Worm (Caenorhabditis elegans) whole organism, L3 larva: ENCODE data around the gene EGAP4.1.
A peak's percentile ranks its signal among the peaks of the same experiment; 100 is the strongest.

Source experiments
- R02D3.7 ChIP-seq: fragments of 150-350 bp; optimal IDR thresholded peaks from 2 replicates; lab custom pipeline; 2014; ENCODE audit warnings: missing biosample characterization, missing genetic modification characterization
- aly-2 ChIP-seq: fragments of 150-350 bp; optimal IDR thresholded peaks from 2 replicates; lab custom pipeline; 2014; ENCODE audit warnings: missing biosample characterization, missing genetic modification characterization
- ama-1 ChIP-seq: fragments of 150-350 bp; optimal IDR thresholded peaks from 2 replicates; lab custom pipeline; 2018
- ceh-16 ChIP-seq: sonication (generic microtip); optimal IDR thresholded peaks from 2 replicates; lab custom pipeline; 2017; ENCODE audit warnings: missing biosample characterization, missing genetic modification characterization
- ceh-28 ChIP-seq: fragments of 150-350 bp; optimal IDR thresholded peaks from 2 replicates; lab custom pipeline; 2014; ENCODE audit warnings: missing biosample characterization, missing genetic modification reagents, missing genetic modification characterization
- ceh-82 ChIP-seq: fragments of 150-350 bp; optimal IDR thresholded peaks from 2 replicates; lab custom pipeline; 2014; ENCODE audit warnings: missing biosample characterization, missing genetic modification characterization
- ceh-9 ChIP-seq: sonication (generic microtip); optimal IDR thresholded peaks from 2 replicates; lab custom pipeline; 2018; ENCODE audit warnings: missing biosample characterization, missing genetic modification characterization
- daf-12 ChIP-seq: fragments of 150-350 bp; optimal IDR thresholded peaks from 2 replicates; lab custom pipeline; 2014; ENCODE audit warnings: missing biosample characterization, missing genetic modification reagents, missing genetic modification characterization
- elt-2 ChIP-seq: sonication (generic microtip); optimal IDR thresholded peaks from 2 replicates; lab custom pipeline; 2016; ENCODE audit warnings: missing genetic modification reagents, mild to moderate bottlenecking, missing genetic modification characterization, missing compliant biosample characterization
- fkh-2 ChIP-seq: fragments of 150-350 bp; optimal IDR thresholded peaks from 2 replicates; lab custom pipeline; 2014; ENCODE audit warnings: missing biosample characterization, missing genetic modification reagents, missing genetic modification characterization
- hmg-11 ChIP-seq: sonication (generic microtip); optimal IDR thresholded peaks from 2 replicates; lab custom pipeline; 2016; ENCODE audit warnings: missing genetic modification characterization, missing compliant biosample characterization
- lin-15B ChIP-seq: fragments of 150-350 bp; optimal IDR thresholded peaks from 2 replicates; lab custom pipeline; 2014; ENCODE audit warnings: missing biosample characterization, missing genetic modification characterization
- lsy-12 ChIP-seq: sonication (generic microtip); optimal IDR thresholded peaks from 2 replicates; lab custom pipeline; 2016; ENCODE audit warnings: mild to moderate bottlenecking, missing genetic modification characterization, missing compliant biosample characterization
- mdl-1 ChIP-seq: fragments of 150-350 bp; optimal IDR thresholded peaks from 2 replicates; lab custom pipeline; 2014; ENCODE audit warnings: missing biosample characterization, missing genetic modification characterization
- nfya-1 ChIP-seq: sonication (generic microtip); optimal IDR thresholded peaks from 2 replicates; lab custom pipeline; 2017; ENCODE audit warnings: missing genetic modification characterization, mild to moderate bottlenecking, missing compliant biosample characterization, antibody characterized with exemption, moderate library complexity; ENCODE audit not compliant: insufficient read depth
- nhr-11 ChIP-seq: fragments of 150-350 bp; optimal IDR thresholded peaks from 2 replicates; lab custom pipeline; 2014; ENCODE audit warnings: missing biosample characterization, missing genetic modification characterization
- nhr-23 ChIP-seq: fragments of 150-350 bp; optimal IDR thresholded peaks from 2 replicates; lab custom pipeline; 2014; ENCODE audit warnings: missing biosample characterization, missing genetic modification reagents, missing genetic modification characterization
- nhr-25 ChIP-seq: sonication (generic microtip); optimal IDR thresholded peaks from 2 replicates; lab custom pipeline; 2017; ENCODE audit warnings: missing biosample characterization, missing genetic modification characterization
- nhr-43 ChIP-seq: sonication (generic microtip); optimal IDR thresholded peaks from 2 replicates; lab custom pipeline; 2016; ENCODE audit warnings: mild to moderate bottlenecking, missing genetic modification characterization, missing compliant biosample characterization; ENCODE audit not compliant: poor library complexity, severe bottlenecking
- nhr-76 ChIP-seq: fragments of 150-350 bp; sonication (generic microtip); optimal IDR thresholded peaks from 5 replicates; lab custom pipeline; 2014; ENCODE audit warnings: missing biosample characterization, missing genetic modification characterization
- pha-4 ChIP-seq: fragments of 150-350 bp; optimal IDR thresholded peaks from 2 replicates; lab custom pipeline; 2014; ENCODE audit warnings: missing biosample characterization, missing genetic modification reagents, missing genetic modification characterization
- pqm-1 ChIP-seq: fragments of 150-350 bp; optimal IDR thresholded peaks from 2 replicates; lab custom pipeline; 2017; ENCODE audit warnings: missing biosample characterization, missing genetic modification characterization, inconsistent platforms
- skn-1 ChIP-seq: fragments of 150-350 bp; optimal IDR thresholded peaks from 2 replicates; lab custom pipeline; 2014; ENCODE audit warnings: missing biosample characterization, missing genetic modification characterization
- snpc-4 ChIP-seq: fragments of 150-350 bp; optimal IDR thresholded peaks from 2 replicates; lab custom pipeline; 2014; ENCODE audit warnings: missing biosample characterization, missing genetic modification characterization
- tbx-2 ChIP-seq: sonication (generic microtip); optimal IDR thresholded peaks from 2 replicates; lab custom pipeline; 2016; ENCODE audit warnings: mild to moderate bottlenecking, missing genetic modification characterization, missing compliant biosample characterization
- unc-39 ChIP-seq: sonication (generic microtip); optimal IDR thresholded peaks from 4 replicates; lab custom pipeline; 2017; ENCODE audit warnings: missing biosample characterization, missing genetic modification characterization
- unc-62 ChIP-seq: fragments of 150-350 bp; sonication (generic microtip); optimal IDR thresholded peaks from 4 replicates; lab custom pipeline; 2014; ENCODE audit warnings: missing biosample characterization, missing genetic modification reagents, missing genetic modification characterization
- zag-1 ChIP-seq: fragments of 150-350 bp; optimal IDR thresholded peaks from 2 replicates; lab custom pipeline; 2014; ENCODE audit warnings: missing biosample characterization, missing genetic modification characterization
- ztf-11 ChIP-seq: fragments of 150-350 bp; optimal IDR thresholded peaks from 2 replicates; lab custom pipeline; 2014; ENCODE audit warnings: missing biosample characterization, missing genetic modification characterization
- ztf-4 ChIP-seq: fragments of 150-350 bp; optimal IDR thresholded peaks from 2 replicates; lab custom pipeline; 2014; ENCODE audit warnings: missing biosample characterization, missing genetic modification characterization

Gene EGAP4.1

DNA sequence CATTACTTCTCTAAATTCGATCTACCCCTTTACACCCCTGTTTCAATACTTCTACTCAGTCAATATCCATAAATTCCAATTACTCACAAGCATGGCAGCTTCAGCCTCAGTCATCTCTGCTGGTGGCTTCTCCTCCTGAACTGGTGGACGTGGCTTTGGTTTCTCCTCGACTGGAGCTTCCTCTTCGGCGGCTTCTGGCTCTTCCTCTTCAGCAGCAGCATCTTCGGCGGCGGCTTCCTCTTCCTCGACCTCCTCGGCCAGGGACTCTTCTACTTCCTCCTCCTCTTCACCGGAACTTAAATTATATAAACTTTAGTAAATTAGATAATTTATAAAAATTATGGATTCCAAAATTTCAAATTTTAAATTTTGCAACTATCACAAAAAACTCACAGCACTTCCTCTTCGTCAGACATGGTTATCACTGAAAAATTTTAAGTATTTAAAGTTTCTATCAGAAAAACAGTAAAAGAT lies 4.0 kb downstream of the EGAP4.1 start, which contains the start of gene tnt-2:
TSS of gene tnt-2 (minus strand) at position 424 of the 474 bp plus-strand sequence.
- no peak for TF ChIP-seq ceh-82 (tag; lab: Kevin White, UChicago)
- TF ChIP-seq pha-4 = no peak
- no peak for TF ChIP-seq nhr-76 (tag; lab: Kevin White, UChicago)
- TF ChIP-seq tbx-2 (tag; lab: Kevin White, UChicago) = no peak
- no peak for TF ChIP-seq R02D3.7 (tag; lab: Kevin White, UChicago)
- no peak for TF ChIP-seq skn-1 (tag; lab: Kevin White, UChicago)
- TF ChIP-seq ztf-4 (tag; lab: Kevin White, UChicago) = no peak
- TF ChIP-seq aly-2 (tag; lab: Kevin White, UChicago) = no peak
- TF ChIP-seq snpc-4 (tag; lab: Kevin White, UChicago) = no peak
- TF ChIP-seq ztf-11 (tag; lab: Kevin White, UChicago) = no peak
- no peak for TF ChIP-seq daf-12 (tag; lab: Kevin White, UChicago)
- TF ChIP-seq nhr-23 (tag; lab: Kevin White, UChicago) = no peak
- TF ChIP-seq nhr-11 = no peak
- no peak for TF ChIP-seq fkh-2
- no peak for TF ChIP-seq zag-1 (tag; lab: Kevin White, UChicago)
- TF ChIP-seq lin-15B (tag; lab: Kevin White, UChicago) = no peak
- TF ChIP-seq ama-1 (lab: Kevin White, UChicago) = no peak
- TF ChIP-seq nhr-25 (tag; lab: Kevin White, UChicago) = no peak
- TF ChIP-seq unc-62 (GFP tag; lab: Kevin White, UChicago) = no peak
- no peak for TF ChIP-seq lsy-12 (tag; lab: Kevin White, UChicago)
- TF ChIP-seq, all 47 proteins: peak for 0

DNA sequence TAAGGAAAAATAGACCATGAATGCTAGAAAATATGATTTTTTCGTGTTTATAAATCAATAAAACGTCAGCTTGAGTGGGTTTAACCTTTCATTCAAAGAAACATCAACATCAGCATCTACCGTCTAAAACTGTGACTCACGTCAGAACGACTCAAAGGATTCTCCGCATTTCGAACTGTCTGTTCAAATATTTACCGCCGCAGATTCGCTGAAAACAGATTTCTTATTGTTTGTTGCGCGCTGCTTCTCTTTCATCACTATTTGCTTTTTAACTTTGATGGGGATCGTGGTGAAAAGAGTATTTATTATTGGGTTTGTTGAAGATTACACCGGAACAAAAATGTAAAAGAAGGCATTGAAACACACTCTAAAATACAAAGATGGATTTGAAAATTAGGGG lies 5.9 kb downstream of the EGAP4.1 start:
- no peak for TF ChIP-seq nhr-43 (tag; lab: Kevin White, UChicago)
- TF ChIP-seq pha-4 = peak; percentile 91

DNA sequence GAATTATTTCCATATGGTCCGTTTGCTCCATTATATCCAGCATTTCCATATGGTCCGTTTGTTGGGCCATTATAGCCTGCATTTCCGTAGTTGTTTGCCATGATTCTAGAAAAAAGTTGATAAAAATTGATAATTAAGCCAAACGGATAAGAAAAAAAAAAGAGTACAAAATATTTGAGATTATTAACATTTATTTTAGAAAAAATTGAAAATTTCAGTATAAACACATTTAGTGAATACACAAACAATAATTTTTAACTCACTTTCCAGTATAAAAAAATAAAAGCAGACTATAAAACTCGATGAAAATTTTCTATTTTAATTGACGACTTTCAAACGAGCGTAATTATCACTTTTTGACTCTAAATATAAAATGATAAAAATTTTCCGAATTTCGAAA lies 6.5 kb downstream of the EGAP4.1 start, which contains the start of gene F53A9.9:
TSS of gene F53A9.9 (minus strand) at position 101 of the 400 bp plus-strand sequence.
- no peak for TF ChIP-seq mdl-1 (tag; lab: Kevin White, UChicago)
- TF ChIP-seq pqm-1 (tag; lab: Kevin White, UChicago) = no peak

DNA sequence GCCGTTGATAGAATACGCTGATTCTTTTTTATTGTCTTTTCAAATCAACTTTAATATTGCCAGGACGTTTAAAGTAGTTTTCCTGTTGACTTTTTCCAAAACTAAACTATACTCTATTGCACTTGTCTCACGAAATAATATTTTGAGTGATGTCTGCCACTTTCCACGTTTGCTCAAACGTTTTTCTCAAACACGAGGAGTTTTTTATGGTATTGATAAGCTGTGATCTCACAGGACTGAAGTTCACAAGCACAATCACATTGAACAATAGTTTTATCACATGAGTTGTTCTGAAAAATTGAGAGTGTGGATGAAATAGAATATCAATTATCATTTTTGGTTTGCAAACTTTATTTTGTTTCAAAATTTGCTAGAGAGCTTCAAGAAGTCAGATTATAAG lies 7.3 kb downstream of the EGAP4.1 start:
- no peak for TF ChIP-seq hmg-11 (tag; lab: Kevin White, UChicago)
- TF ChIP-seq unc-39 (tag; lab: Kevin White, UChicago) = no peak
- no peak for TF ChIP-seq nhr-43 (tag; lab: Kevin White, UChicago)
- TF ChIP-seq pqm-1 (tag; lab: Kevin White, UChicago) = peak; percentile 13
- TF ChIP-seq mdl-1 (tag; lab: Kevin White, UChicago) = no peak
- TF ChIP-seq nfya-1 (tag; lab: Kevin White, UChicago) = no peak
- no peak for TF ChIP-seq lsy-12 (tag; lab: Kevin White, UChicago)
- TF ChIP-seq ceh-9 (tag; lab: Kevin White, UChicago) = no peak
- no peak for TF ChIP-seq ceh-16 (tag; lab: Kevin White, UChicago)
- no peak for TF ChIP-seq nhr-23 (tag; lab: Kevin White, UChicago)
- no peak for TF ChIP-seq daf-12 (tag; lab: Kevin White, UChicago)
- TF ChIP-seq elt-2 (tag; lab: Kevin White, UChicago) = peak; percentile 78
- TF ChIP-seq pha-4 = peak; percentile 67
- TF ChIP-seq nhr-11 = no peak
- TF ChIP-seq ceh-28 (tag; lab: Kevin White, UChicago) = no peak

DNA sequence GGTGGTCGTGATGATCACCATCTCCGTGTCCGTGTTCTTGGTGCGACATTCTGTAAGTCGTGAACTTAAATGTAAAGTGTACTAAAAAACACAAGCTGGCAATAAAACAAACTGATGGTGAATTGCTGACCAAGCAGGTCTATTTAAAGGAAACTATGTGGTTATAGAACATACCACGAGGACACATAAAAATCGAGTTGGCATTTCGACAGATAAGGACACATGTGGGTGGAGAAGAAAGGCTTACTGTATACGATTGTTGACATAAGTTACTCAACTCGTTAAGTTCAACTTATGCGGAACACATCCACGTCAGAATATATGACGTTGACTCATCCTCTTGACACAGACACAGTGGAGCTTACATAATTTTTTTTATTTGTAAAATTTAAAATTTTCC lies 8.3 kb downstream of the EGAP4.1 start, which contains the start of gene F53A9.8:
TSS of gene F53A9.8 (minus strand) at position 49 of the 400 bp plus-strand sequence.
- TF ChIP-seq pha-4 = peak; percentile 71
- TF ChIP-seq ceh-16 (tag; lab: Kevin White, UChicago) = no peak
- TF ChIP-seq pqm-1 (tag; lab: Kevin White, UChicago) = peak; percentile 61
- TF ChIP-seq elt-2 (tag; lab: Kevin White, UChicago) = peak; percentile 75

DNA sequence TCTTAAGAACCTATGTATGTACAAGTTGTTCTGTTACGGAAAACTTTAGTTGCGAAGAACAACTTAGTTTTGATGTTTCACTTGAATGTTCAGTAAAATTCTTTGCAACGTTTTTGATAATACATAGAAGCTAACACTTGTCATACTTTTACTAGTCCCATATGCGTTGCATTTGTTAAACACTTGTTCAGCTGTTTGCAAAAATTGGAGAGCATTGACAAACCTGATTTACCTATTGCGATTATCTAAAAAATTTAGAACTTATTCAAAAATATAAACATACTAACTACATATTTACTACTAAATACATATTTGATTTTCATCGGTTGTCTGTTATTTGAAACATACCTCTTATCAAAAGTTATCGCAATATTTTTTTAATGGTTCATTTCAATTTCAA lies 9.1 kb downstream of the EGAP4.1 start:
- peak; percentile 40 for TF ChIP-seq pha-4
- TF ChIP-seq ztf-4 (tag; lab: Kevin White, UChicago) = no peak
